Worm (Caenorhabditis elegans): ENCODE results near the gene F57G9.3.

ce11 chrII:12387980-12388379 is 22.0 kb downstream of the F57G9.3 start, which contains the start of gene sre-41:
- no peak for TF ChIP-seq nhr-76 (tag; optimal IDR thresholded peaks at IDR 0.05)
- TF ChIP-seq mdt-29 (GFP tag; IDR thresholded peaks at IDR 0.05) = no peak
- no peak for TF ChIP-seq dpl-1 (GFP tag; optimal IDR thresholded peaks at IDR 0.05)
- TF ChIP-seq snpc-1.2 (GFP tag; IDR thresholded peaks at IDR 0.05) = no peak
- TF ChIP-seq zfp-3 (GFP tag; conservative IDR thresholded peaks at IDR 0.05) = no peak
- TF ChIP-seq lir-3 (tag; optimal IDR thresholded peaks at IDR 0.05) = no peak
- TF ChIP-seq ztf-11 (tag; optimal IDR thresholded peaks at IDR 0.05) = no peak
- no peak for TF ChIP-seq ama-1 (optimal IDR thresholded peaks at IDR 0.05)
